Comparison of ENCODE assay signal across 2 worm cellular contexts in the genomic region with DNA sequence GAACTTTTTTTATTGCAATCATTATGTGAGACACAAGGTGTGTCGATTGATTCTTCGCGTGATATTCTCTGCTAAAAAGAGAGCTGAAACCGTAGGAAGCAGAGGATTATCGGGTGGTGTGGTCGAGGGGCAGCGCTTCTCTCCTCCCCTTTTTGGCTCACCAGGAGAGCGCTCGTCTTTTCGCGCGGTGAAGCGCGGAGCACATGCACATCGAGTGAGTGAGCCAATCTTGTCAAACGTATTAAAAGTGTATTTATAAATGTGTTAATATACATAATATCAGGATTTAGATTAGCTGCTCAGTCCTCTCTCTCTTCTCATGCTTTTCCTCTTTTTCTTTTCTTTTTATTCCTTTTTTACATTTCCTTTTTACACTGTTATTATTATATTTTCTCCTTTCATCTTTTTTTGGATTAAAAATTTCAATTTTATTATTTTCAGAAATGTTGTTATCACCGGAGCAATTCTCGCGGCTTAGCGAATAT.
TF ChIP-seq lines count a peak whose summit lies in the region.

dgk-3 (plus strand) TSS at position 435 of the 485 bp plus-strand sequence.

TF ChIP-seq in whole organism, L1 larva, 84 proteins besides CTCF, POLR2A, EP300 and RAD21:
- TF ChIP-seq pax-3 (tag; optimal IDR thresholded peaks at IDR 0.05; lab: Kevin White, UChicago): peak; percentile 58
- no peak for TF ChIP-seq lin-14 (GFP tag; optimal IDR thresholded peaks at IDR 0.05; lab: Kevin White, UChicago)
- TF ChIP-seq nhr-77 (tag; optimal IDR thresholded peaks at IDR 0.05; lab: Kevin White, UChicago): no peak
- TF ChIP-seq egl-13 (tag; optimal IDR thresholded peaks at IDR 0.05; lab: Kevin White, UChicago): no peak
- TF ChIP-seq dsc-1 (tag; optimal IDR thresholded peaks at IDR 0.05; lab: Kevin White, UChicago): peak; percentile 83
- TF ChIP-seq efl-1 (optimal IDR thresholded peaks at IDR 0.05; lab: Kevin White, UChicago): no peak
- TF ChIP-seq efl-1 (GFP tag; optimal IDR thresholded peaks at IDR 0.05 in 1 of 2; lab: Kevin White, UChicago): peak in 1 of 2 experiments; percentile 69
- no peak for TF ChIP-seq dpl-1 (GFP tag; optimal IDR thresholded peaks at IDR 0.05; lab: Kevin White, UChicago)
- peak; percentile 38 for TF ChIP-seq sox-4 (tag; optimal IDR thresholded peaks at IDR 0.05; lab: Kevin White, UChicago)
- TF ChIP-seq unc-86 (tag; optimal IDR thresholded peaks at IDR 0.05; lab: Kevin White, UChicago): no peak
- peak; percentile 44 for TF ChIP-seq fkh-8 (tag; optimal IDR thresholded peaks at IDR 0.05; lab: Kevin White, UChicago)
TF ChIP-seq in whole organism, L1 larva: peak in this region for 5.

TF ChIP-seq in whole organism, L4 larva, 104 proteins besides CTCF, POLR2A, EP300 and RAD21:
- TF ChIP-seq mxl-2 (GFP tag; conservative IDR thresholded peaks at IDR 0.05; lab: Robert Waterston, UW) (no peak), aha-1 (tag; lab: Kevin White, UChicago) (peak; percentile 58)

Comparison
In these comparisons a context has a peak if more than half of its experiments do, and no peak if none do; other contexts are left out.
1. Of the 29 proteins assayed by ChIP-seq in both whole organism, L4 larva and whole organism, L1 larva: peak only in whole organism, L4 larva: aha-1; only in whole organism, L1 larva: none; in both: none; in neither: 28.